Worm (Caenorhabditis elegans): Measurements from ENCODE around the gene rps-21.

ce11 chrIII:7209721-7210120 lies 20.3 kb upstream of the rps-21 start, which contains the start of gene R151.2:
- TF ChIP-seq unc-120 (tag; optimal IDR thresholded peaks at IDR 0.05; ENCODE audit: poor library complexity, severe bottlenecking) (no peak), unc-62 (GFP tag; optimal IDR thresholded peaks at IDR 0.05) (no peak), nhr-237 (tag; optimal IDR thresholded peaks at IDR 0.05) (no peak), sptf-1 (tag; optimal IDR thresholded peaks at IDR 0.05) (no peak), mls-2 (tag; optimal IDR thresholded peaks at IDR 0.05) (no peak), cnd-1 (tag; optimal IDR thresholded peaks at IDR 0.05) (no peak), flh-1 (GFP tag; optimal IDR thresholded peaks at IDR 0.05) (no peak), nhr-28 (tag; optimal IDR thresholded peaks at IDR 0.05) (no peak), snpc-4 (tag; optimal IDR thresholded peaks at IDR 0.05) (no peak), pha-4 (tag; optimal IDR thresholded peaks at IDR 0.05) (no peak), blmp-1 (tag; optimal IDR thresholded peaks at IDR 0.05) (no peak), ceh-39 (tag; optimal IDR thresholded peaks at IDR 0.05) (no peak)

Data from whole organism, mixed stage, embryonic.